Worm (Caenorhabditis elegans) whole organism, L1 larva: ENCODE measurements around the gene ttr-53.
A peak's percentile ranks its signal among the peaks of the same experiment; 100 is the strongest.

ENCODE experiments used
- C04F5.9 ChIP-seq: sonication (generic microtip); optimal IDR thresholded peaks from 2 replicates; lab custom pipeline; 2016; ENCODE audit warnings: missing genetic modification characterization, missing compliant biosample characterization
- C16A3.4 ChIP-seq: fragments of 150-350 bp; optimal IDR thresholded peaks from 2 replicates; lab custom pipeline; 2014; ENCODE audit warnings: missing biosample characterization, missing genetic modification characterization
- C34B4.2 ChIP-seq: sonication (generic microtip); optimal IDR thresholded peaks from 2 replicates; lab custom pipeline; 2017; ENCODE audit warnings: mild to moderate bottlenecking, missing genetic modification characterization, missing compliant biosample characterization
- Y116A8C.19 ChIP-seq: sonication (generic microtip); optimal IDR thresholded peaks from 2 replicates; lab custom pipeline; 2016; ENCODE audit warnings: missing compliant biosample characterization, missing genetic modification characterization, borderline replicate concordance
- aha-1 ChIP-seq: fragments of 150-350 bp; optimal IDR thresholded peaks from 2 replicates; lab custom pipeline; 2014; ENCODE audit warnings: missing biosample characterization, missing genetic modification characterization
- ceh-8 ChIP-seq: fragments of 200-800 bp; sonication (Bioruptor generic); optimal IDR thresholded peaks from 2 replicates; lab custom pipeline; 2018; ENCODE audit warnings: mild to moderate bottlenecking, missing genetic modification characterization, moderate library complexity, missing compliant biosample characterization
- dpl-1 ChIP-seq, 3 experiments: fragments of 150-350 bp in 2 of 3; sonication (generic microtip) in 1 of 3; optimal IDR thresholded peaks; 2 replicates each; lab custom pipeline; 2014 to 2017; ENCODE audit warnings: missing biosample characterization in 3 of 3, missing genetic modification characterization in 3 of 3, missing genetic modification reagents in 3 of 3
- efl-1 ChIP-seq, 4 experiments: fragments of 150-350 bp; optimal IDR thresholded peaks in 3 of 4; peaks in 1 of 4; 1 replicate in 1 of 4; 2 replicates in 3 of 4; lab custom pipeline; 2014; ENCODE audit warnings: missing biosample characterization in 2 of 4, missing genetic modification characterization in 2 of 4, missing genetic modification reagents in 2 of 4
- egl-13 ChIP-seq: sonication (generic microtip); optimal IDR thresholded peaks from 2 replicates; lab custom pipeline; 2016; ENCODE audit warnings: missing genotype, missing genetic modification reagents, missing genetic modification characterization, missing compliant biosample characterization
- elt-2 ChIP-seq: sonication (generic microtip); optimal IDR thresholded peaks from 2 replicates; lab custom pipeline; 2016; ENCODE audit warnings: missing genetic modification characterization, mild to moderate bottlenecking, inconsistent platforms, missing compliant biosample characterization, missing genetic modification reagents
- fkh-4 ChIP-seq: sonication (generic microtip); optimal IDR thresholded peaks from 2 replicates; lab custom pipeline; 2016; ENCODE audit warnings: missing compliant biosample characterization, missing genetic modification characterization, borderline replicate concordance
- fkh-8 ChIP-seq: sonication (generic microtip); optimal IDR thresholded peaks from 2 replicates; lab custom pipeline; 2016; ENCODE audit warnings: mild to moderate bottlenecking, missing genetic modification characterization, missing compliant biosample characterization
- hpl-2 ChIP-seq: fragments of 150-350 bp; optimal IDR thresholded peaks from 2 replicates; lab custom pipeline; 2014; ENCODE audit warnings: missing biosample characterization, missing genetic modification reagents, missing genetic modification characterization
- irx-1 ChIP-seq: sonication (generic microtip); optimal IDR thresholded peaks from 2 replicates; lab custom pipeline; 2016; ENCODE audit warnings: missing genetic modification characterization, missing compliant biosample characterization
- lin-13 ChIP-seq: fragments of 150-350 bp; optimal IDR thresholded peaks from 2 replicates; lab custom pipeline; 2014; ENCODE audit warnings: missing biosample characterization, missing genetic modification reagents, missing genetic modification characterization
- lin-39 ChIP-seq: fragments of 150-350 bp; optimal IDR thresholded peaks from 2 replicates; lab custom pipeline; 2014; ENCODE audit warnings: missing biosample characterization, missing genetic modification reagents, missing genetic modification characterization
- mep-1 ChIP-seq: fragments of 150-350 bp; optimal IDR thresholded peaks from 2 replicates; lab custom pipeline; 2014; ENCODE audit warnings: missing biosample characterization, missing genetic modification characterization
- nhr-19 ChIP-seq: fragments of 200-800 bp; sonication (Bioruptor generic); conservative IDR thresholded peaks from 2 replicates; pipeline ENCODE4 v1.3.6; 2022; ENCODE audit warnings: missing genetic modification characterization, missing compliant biosample characterization
- nhr-20 ChIP-seq: sonication (generic microtip); optimal IDR thresholded peaks from 2 replicates; lab custom pipeline; 2016; ENCODE audit warnings: mild to moderate bottlenecking, missing genetic modification characterization, missing compliant biosample characterization
- nhr-71 ChIP-seq: sonication (generic microtip); optimal IDR thresholded peaks from 2 replicates; lab custom pipeline; 2016; ENCODE audit warnings: mild to moderate bottlenecking, missing genetic modification characterization, moderate library complexity, missing compliant biosample characterization
- nhr-76 ChIP-seq: sonication (generic microtip); optimal IDR thresholded peaks from 2 replicates; lab custom pipeline; 2017; ENCODE audit warnings: missing biosample characterization, missing genetic modification characterization
- nhr-77 ChIP-seq: fragments of 150-350 bp; optimal IDR thresholded peaks from 2 replicates; lab custom pipeline; 2014; ENCODE audit warnings: missing biosample characterization, missing genetic modification characterization
- nhr-84 ChIP-seq: sonication (generic microtip); optimal IDR thresholded peaks from 2 replicates; lab custom pipeline; 2017; ENCODE audit warnings: missing biosample characterization, missing genetic modification characterization
- nhr-90 ChIP-seq: sonication (generic microtip); optimal IDR thresholded peaks from 2 replicates; lab custom pipeline; 2016; ENCODE audit warnings: mild to moderate bottlenecking, missing genetic modification characterization, missing compliant biosample characterization; ENCODE audit not compliant: poor library complexity
- pax-3 ChIP-seq: fragments of 200-800 bp; sonication (Bioruptor generic); optimal IDR thresholded peaks from 2 replicates; lab custom pipeline; 2018; ENCODE audit warnings: mild to moderate bottlenecking, missing genetic modification characterization, moderate library complexity, missing compliant biosample characterization
- rnt-1 ChIP-seq: sonication (generic microtip); optimal IDR thresholded peaks from 2 replicates; lab custom pipeline; 2016; ENCODE audit warnings: mild to moderate bottlenecking, missing genetic modification characterization, moderate library complexity, missing compliant biosample characterization
- skn-1 ChIP-seq: fragments of 150-350 bp; optimal IDR thresholded peaks from 2 replicates; lab custom pipeline; 2014; ENCODE audit warnings: missing biosample characterization, missing genetic modification characterization
- snu-23 ChIP-seq: sonication (generic microtip); optimal IDR thresholded peaks from 2 replicates; lab custom pipeline; 2016; ENCODE audit warnings: missing genetic modification characterization, missing compliant biosample characterization
- sup-37 ChIP-seq: fragments of 200-800 bp; sonication (Bioruptor generic); optimal IDR thresholded peaks from 2 replicates; lab custom pipeline; 2018; ENCODE audit warnings: mild to moderate bottlenecking, missing genetic modification characterization, missing compliant biosample characterization
- swsn-7 ChIP-seq: sonication (generic microtip); optimal IDR thresholded peaks from 2 replicates; lab custom pipeline; 2016; ENCODE audit warnings: missing genetic modification characterization, missing compliant biosample characterization
- unc-62 ChIP-seq: fragments of 150-350 bp; optimal IDR thresholded peaks from 2 replicates; lab custom pipeline; 2014; ENCODE audit warnings: missing biosample characterization, missing genetic modification reagents, missing genetic modification characterization
- ztf-11 ChIP-seq, 2 experiments: sonication (generic microtip); optimal IDR thresholded peaks; 2 replicates each; lab custom pipeline; 2016 to 2017; ENCODE audit warnings: missing genetic modification characterization in 2 of 2, missing biosample characterization in 1 of 2, missing compliant biosample characterization in 1 of 2
- ztf-4 ChIP-seq: fragments of 150-350 bp; optimal IDR thresholded peaks from 2 replicates; lab custom pipeline; 2014; ENCODE audit warnings: missing biosample characterization, missing genetic modification characterization

ttr-53 gene

ce11 chrIV:10135817-10136216 is 22.0 kb upstream of the ttr-53 start, which contains the start of gene K08F4.5:
Gene K08F4.5, minus strand, starts transcription at chrIV:10135917.
- TF ChIP-seq hpl-2 (no peak), nhr-90 (tag; lab: Kevin White, UChicago) (no peak), C34B4.2 (tag; lab: Kevin White, UChicago) (no peak), sup-37 (no peak)

DNA sequence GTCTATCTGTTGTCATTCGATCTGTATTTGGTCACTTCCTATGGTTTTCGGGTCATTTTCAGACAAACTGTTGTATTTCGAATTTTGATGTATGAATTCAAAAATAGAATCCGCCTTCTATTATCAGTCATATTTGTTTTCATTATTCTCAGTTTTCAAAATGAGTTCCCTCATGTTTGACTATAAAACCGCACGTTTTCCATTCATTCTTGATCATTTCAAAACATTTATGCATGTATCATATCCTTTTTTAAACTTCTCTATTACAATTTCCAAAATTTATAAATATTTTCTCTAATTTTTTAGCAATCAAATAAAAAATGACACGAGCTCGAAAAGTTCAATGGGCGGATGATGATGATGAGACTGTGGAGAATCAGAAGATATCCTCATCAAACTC is 20.0 kb upstream of the ttr-53 start, which contains the start of gene K08F4.12:
Gene K08F4.12 (plus strand): TSS at position 301 of the 400 bp plus-strand sequence.
- TF ChIP-seq egl-13 (tag; lab: Kevin White, UChicago), result no peak
- no peak for TF ChIP-seq ceh-8 (GFP tag; lab: Kevin White, UChicago)
- TF ChIP-seq, all 84 proteins: peak for 0

DNA sequence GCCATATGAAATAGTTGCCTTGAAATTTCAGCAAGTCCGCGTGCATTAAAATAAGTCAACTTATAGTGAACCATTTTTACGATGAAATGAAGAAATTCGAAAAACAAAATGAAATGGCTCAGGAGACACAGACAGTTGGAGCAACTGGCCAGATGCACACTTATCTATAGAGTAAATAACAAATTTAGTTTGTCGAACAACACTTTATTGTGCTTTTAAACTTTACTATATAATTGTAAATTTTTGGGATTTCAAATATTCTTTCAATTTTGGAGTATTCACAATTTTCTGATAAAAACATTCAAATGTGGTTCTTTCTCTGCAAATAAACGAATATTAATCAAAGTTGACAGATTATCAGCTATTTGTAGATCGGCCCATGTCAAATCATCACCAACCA is 17.7 kb upstream of the ttr-53 start, which contains the start of gene gst-3:
Gene gst-3 (minus strand): TSS at position 101 of the 400 bp plus-strand sequence.
- TF ChIP-seq ztf-11 (tag; optimal IDR thresholded peaks at IDR 0.05; lab: Kevin White, UChicago), result no peak
- TF ChIP-seq, all 84 proteins: peak for 0

DNA sequence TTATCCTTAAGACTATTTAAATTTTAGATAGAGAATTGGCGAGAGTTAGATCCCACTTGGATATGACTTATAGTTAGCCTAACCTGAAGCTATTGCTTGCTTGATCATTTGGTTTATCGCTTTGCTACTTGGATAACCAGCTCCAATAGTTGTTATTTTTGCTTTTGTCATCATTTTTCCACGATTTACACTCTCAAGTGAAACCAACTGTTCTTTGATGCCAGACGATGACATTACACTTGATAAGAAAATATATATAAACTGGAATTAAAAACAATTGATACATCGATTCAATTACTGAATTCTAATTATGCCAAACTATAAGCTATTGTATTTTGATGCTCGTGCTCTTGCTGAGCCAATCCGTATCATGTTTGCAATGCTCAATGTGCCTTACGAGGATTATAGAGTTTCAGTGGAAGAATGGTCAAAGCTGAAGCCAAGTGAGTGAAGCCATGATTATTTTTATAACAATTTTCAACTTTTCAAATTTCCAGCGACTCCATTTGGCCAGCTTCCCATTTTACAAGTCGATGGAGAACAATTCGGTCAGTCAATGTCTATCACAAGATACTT is 15.8 kb upstream of the ttr-53 start, which contains the start of the genes gst-2, gst-4 and dhs-12:
Gene gst-2 (minus strand): TSS at position 132 of the 576 bp plus-strand sequence.
Gene gst-4 (plus strand): TSS at position 296 of the 576 bp plus-strand sequence.
Gene dhs-12 (plus strand): TSS at position 526 of the 576 bp plus-strand sequence.
- TF ChIP-seq nhr-19, result 0 out of 2 replicates have a peak, but pooled peaks have one; percentile 15
- TF ChIP-seq skn-1 (tag; lab: Kevin White, UChicago), result peak; percentile 83
- TF ChIP-seq pax-3 (tag; lab: Kevin White, UChicago), result no peak
- TF ChIP-seq Y116A8C.19 (tag; lab: Kevin White, UChicago), result no peak
- peak; percentile 8 for TF ChIP-seq elt-2 (tag; lab: Kevin White, UChicago)
- TF ChIP-seq aha-1 (tag; lab: Kevin White, UChicago), result no peak
- TF ChIP-seq, all 84 proteins: peak for 3

ce11 chrIV:10143640-10144039 is 14.2 kb upstream of the ttr-53 start, which contains the start of gene msp-38:
Gene msp-38, minus strand, starts transcription at chrIV:10143740.
- TF ChIP-seq snu-23 (GFP tag; lab: Kevin White, UChicago), result no peak
- no peak for TF ChIP-seq swsn-7
- TF ChIP-seq nhr-71 (tag; lab: Kevin White, UChicago), result no peak
- no peak for TF ChIP-seq unc-62 (GFP tag; lab: Kevin White, UChicago)
- no peak for TF ChIP-seq mep-1 (tag; lab: Kevin White, UChicago)
- no peak for TF ChIP-seq nhr-84 (tag; lab: Kevin White, UChicago)
- TF ChIP-seq lin-13, result no peak
- TF ChIP-seq nhr-77 (tag; lab: Kevin White, UChicago), result no peak
- TF ChIP-seq dpl-1 (GFP tag; optimal IDR thresholded peaks at IDR 0.05; lab: Kevin White, UChicago), result no peak
- TF ChIP-seq fkh-8 (tag; lab: Kevin White, UChicago), result no peak

ce11 chrIV:10144487-10144886 is 13.4 kb upstream of the ttr-53 start:
- TF ChIP-seq nhr-76, result no peak
- TF ChIP-seq C34B4.2 (tag; lab: Kevin White, UChicago), result no peak
- no peak for TF ChIP-seq fkh-4 (tag; lab: Kevin White, UChicago)
- no peak for TF ChIP-seq ztf-4 (tag; lab: Kevin White, UChicago)
- TF ChIP-seq skn-1 (tag; lab: Kevin White, UChicago), result peak; percentile 55

- TF ChIP-seq C04F5.9 (tag; lab: Kevin White, UChicago) (no peak), nhr-19 (no peak), irx-1 (tag; lab: Kevin White, UChicago) (no peak), lin-39 (tag; lab: Kevin White, UChicago) (no peak), ceh-8 (GFP tag; lab: Kevin White, UChicago) (no peak), nhr-20 (tag; lab: Kevin White, UChicago) (no peak), nhr-76 (no peak), C16A3.4 (tag; lab: Kevin White, UChicago) (no peak), rnt-1 (tag; lab: Kevin White, UChicago) (no peak), efl-1 (optimal IDR thresholded peaks at IDR 0.05; lab: Kevin White, UChicago) (no peak), efl-1 (GFP tag; optimal IDR thresholded peaks at IDR 0.05 in 1 of 2; lab: Kevin White, UChicago) (no peak)
- TF ChIP-seq, all 84 proteins: peak for 0
Observed at ce11 chrIV:10144909-10145308, 12.9 kb upstream of the ttr-53 start.
